Fruit fly (Drosophila melanogaster): ENCODE measurements around the gene beg.

DNA sequence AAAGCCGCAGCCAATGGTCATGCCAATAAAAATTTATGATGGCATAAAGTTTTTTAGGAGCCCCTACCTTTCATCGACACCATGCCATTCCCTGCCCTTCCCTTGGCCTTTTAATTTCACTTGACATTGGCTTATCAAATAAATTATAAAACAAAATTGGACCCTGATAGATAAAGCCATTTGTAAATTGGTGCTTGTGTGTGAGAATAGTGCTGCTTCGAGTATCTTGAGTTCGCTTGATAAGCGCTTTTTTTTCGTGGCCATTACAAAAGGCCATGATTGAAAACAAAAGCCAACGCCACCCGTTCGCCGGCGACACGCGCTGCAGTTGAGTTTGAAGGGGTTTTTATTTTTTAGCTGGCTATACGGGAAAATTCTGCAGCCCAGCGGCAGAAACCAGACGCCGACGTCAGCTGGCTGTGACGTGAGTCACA is 14.5 kb downstream of the beg start:
- TF ChIP-seq CG15696 (tag; optimal IDR thresholded peaks at IDR 0.05) = no peak
- TF ChIP-seq CG2202 (tag; optimal IDR thresholded peaks at IDR 0.05) = no peak
- no peak for TF ChIP-seq NC2β (GFP tag; optimal IDR thresholded peaks at IDR 0.05)
- TF ChIP-seq Usf (GFP tag; optimal IDR thresholded peaks at IDR 0.05) = no peak
- no peak for TF ChIP-seq CG4854 (GFP tag; optimal IDR thresholded peaks at IDR 0.05)
- peak in 1 of 2 experiments; percentile 61 for TF ChIP-seq Hr78 (GFP tag; optimal IDR thresholded peaks at IDR 0.05)
- no peak for TF ChIP-seq Rx (GFP tag; IDR thresholded peaks at IDR 0.05)
- no peak for TF ChIP-seq psq (GFP tag; optimal IDR thresholded peaks at IDR 0.05)
- no peak for TF ChIP-seq CG8478 (optimal IDR thresholded peaks at IDR 0.05)
- TF ChIP-seq CG15011 (GFP tag; optimal IDR thresholded peaks at IDR 0.05) = no peak
- no peak for TF ChIP-seq CG16813 (GFP tag; IDR thresholded peaks at IDR 0.05; ENCODE audit: partially characterized antibody)
- no peak for TF ChIP-seq Side (GFP tag; optimal IDR thresholded peaks at IDR 0.05)
- TF ChIP-seq CG15269 (tag; optimal IDR thresholded peaks at IDR 0.05) = no peak
- no peak for TF ChIP-seq Poxn (GFP tag; IDR thresholded peaks at IDR 0.05)

Measured in whole organism, embryonic.